Fruit fly (Drosophila melanogaster) whole organism, wandering third instar larva: ENCODE results near the gene CG1737.

Source experiments
- Abd-B ChIP-seq: fragments of >200 bp; optimal IDR thresholded peaks from 2 replicates; lab custom pipeline; 2017; ENCODE audit warnings: missing biosample characterization, missing genetic modification characterization
- CG9705 ChIP-seq: fragments of 200-800 bp; sonication (Bioruptor generic); optimal IDR thresholded peaks from 2 replicates; lab custom pipeline; 2018; ENCODE audit warnings: missing biosample characterization, mild to moderate bottlenecking, missing genetic modification characterization
- Dfd ChIP-seq: fragments of >200 bp; optimal IDR thresholded peaks from 2 replicates; lab custom pipeline; 2017; ENCODE audit warnings: missing biosample characterization, missing genetic modification characterization
- Dif ChIP-seq: fragments of 200-275, 200-300 bp; sonication (Bioruptor generic); optimal IDR thresholded peaks from 2 replicates; lab custom pipeline; 2018; ENCODE audit warnings: missing biosample characterization, missing genetic modification characterization; ENCODE audit not compliant: partially characterized antibody
- GATAd ChIP-seq: sonication (Bioruptor generic); optimal IDR thresholded peaks from 2 replicates; lab custom pipeline; 2016; ENCODE audit warnings: missing biosample characterization, missing genetic modification characterization
- HLH106 ChIP-seq: fragments of 200-800 bp; optimal IDR thresholded peaks from 3 replicates; lab custom pipeline; 2019; ENCODE audit warnings: missing biosample characterization, mild to moderate bottlenecking, missing genetic modification characterization, moderate library complexity
- Hnf4 ChIP-seq: fragments of 200-800 bp; sonication (Bioruptor generic); optimal IDR thresholded peaks from 2 replicates; lab custom pipeline; 2016; ENCODE audit warnings: missing biosample characterization, mild to moderate bottlenecking, missing genetic modification characterization
- Hr78 ChIP-seq: fragments of >200 bp; optimal IDR thresholded peaks from 2 replicates; lab custom pipeline; 2017; ENCODE audit warnings: missing biosample characterization, missing genetic modification characterization
- Hr83 ChIP-seq: fragments of 200-300 bp; sonication (Bioruptor generic); optimal IDR thresholded peaks from 2 replicates; lab custom pipeline; 2016; ENCODE audit warnings: missing biosample characterization, mild to moderate bottlenecking, missing genetic modification characterization, moderate library complexity; ENCODE audit not compliant: poor library complexity, severe bottlenecking
- Jra ChIP-seq: sonication (Bioruptor generic); optimal IDR thresholded peaks from 2 replicates; lab custom pipeline; 2016; ENCODE audit warnings: missing biosample characterization, missing genetic modification characterization
- Mio ChIP-seq: sonication (Bioruptor generic); optimal IDR thresholded peaks from 2 replicates; lab custom pipeline; 2016; ENCODE audit warnings: missing biosample characterization, missing genetic modification characterization
- Myc ChIP-seq: fragments of >200 bp; optimal IDR thresholded peaks from 2 replicates; lab custom pipeline; 2017
- OdsH ChIP-seq: fragments of 200-800 bp; sonication (Bioruptor generic); optimal IDR thresholded peaks from 2 replicates; lab custom pipeline; 2016; ENCODE audit warnings: missing biosample characterization, mild to moderate bottlenecking, missing genetic modification characterization
- Rel ChIP-seq, 2 experiments: fragments of 200-800 bp; sonication (Bioruptor generic) in 1 of 2; optimal IDR thresholded peaks; 2 replicates in 1 of 2; 3 replicates in 1 of 2; lab custom pipeline; 2016 to 2019; ENCODE audit warnings: mild to moderate bottlenecking in 2 of 2, missing biosample characterization in 2 of 2, missing genetic modification characterization in 2 of 2, moderate library complexity in 1 of 2
- Sp1 ChIP-seq: fragments of 200-800 bp; sonication (Bioruptor generic); optimal IDR thresholded peaks from 3 replicates; lab custom pipeline; 2019; ENCODE audit warnings: missing biosample characterization, mild to moderate bottlenecking, missing genetic modification characterization, moderate library complexity
- Vsx2 ChIP-seq: fragments of 200-300, 225-300 bp; sonication (Bioruptor generic); optimal IDR thresholded peaks from 2 replicates; lab custom pipeline; 2018; ENCODE audit warnings: missing biosample characterization, missing genetic modification characterization; ENCODE audit not compliant: partially characterized antibody
- dl ChIP-seq, 2 experiments: fragments of 175-275, 200-275 bp in 1 of 2; fragments of 200-275 bp in 1 of 2; sonication (Bioruptor generic); optimal IDR thresholded peaks; lab custom pipeline; 2018; ENCODE audit warnings: mild to moderate bottlenecking in 2 of 2, missing biosample characterization in 2 of 2, missing genetic modification characterization in 2 of 2, moderate library complexity in 2 of 2; ENCODE audit not compliant: partially characterized antibody in 2 of 2, insufficient read depth in 1 of 2
- dmrt93B ChIP-seq: fragments of 200-800 bp; sonication (Bioruptor generic); optimal IDR thresholded peaks from 2 replicates; lab custom pipeline; 2018; ENCODE audit warnings: missing biosample characterization, mild to moderate bottlenecking, missing genetic modification characterization
- dsf ChIP-seq: sonication (Bioruptor generic); optimal IDR thresholded peaks from 2 replicates; lab custom pipeline; 2016; ENCODE audit warnings: missing biosample characterization, missing genetic modification characterization, borderline replicate concordance
- ey ChIP-seq: fragments of 200-800 bp; sonication (Bioruptor generic); optimal IDR thresholded peaks from 2 replicates; lab custom pipeline; 2016; ENCODE audit warnings: missing biosample characterization, missing genetic modification characterization
- foxo ChIP-seq, 2 experiments: fragments of 200-800 bp; sonication (Bioruptor generic); optimal IDR thresholded peaks; 2 replicates in 1 of 2; 3 replicates in 1 of 2; lab custom pipeline; 2016 to 2017; ENCODE audit warnings: missing biosample characterization in 2 of 2, missing genetic modification characterization in 2 of 2
- fru ChIP-seq: fragments of 200-800 bp; sonication (Bioruptor generic); optimal IDR thresholded peaks from 3 replicates; lab custom pipeline; 2016; ENCODE audit warnings: missing biosample characterization, mild to moderate bottlenecking, missing genetic modification characterization
- h ChIP-seq: fragments of 200-800 bp; sonication (Bioruptor generic); optimal IDR thresholded peaks from 3 replicates; lab custom pipeline; 2016; ENCODE audit warnings: missing biosample characterization, mild to moderate bottlenecking, missing genetic modification characterization
- jim ChIP-seq: fragments of 175-275, 200-325 bp; sonication (Bioruptor generic); optimal IDR thresholded peaks from 2 replicates; lab custom pipeline; 2016; ENCODE audit warnings: missing biosample characterization, mild to moderate bottlenecking, missing genetic modification characterization
- pan ChIP-seq: fragments of >200 bp; optimal IDR thresholded peaks from 2 replicates; lab custom pipeline; 2017
- psq ChIP-seq: fragments of 200-800 bp; sonication (Bioruptor generic); optimal IDR thresholded peaks from 3 replicates; lab custom pipeline; 2017; ENCODE audit warnings: missing biosample characterization, mild to moderate bottlenecking, missing genetic modification characterization, moderate library complexity
- sage ChIP-seq: fragments of 200-800 bp; sonication (Bioruptor generic); optimal IDR thresholded peaks from 2 replicates; lab custom pipeline; 2016; ENCODE audit warnings: missing biosample characterization, mild to moderate bottlenecking, missing genetic modification characterization
- sv ChIP-seq: fragments of 200-800 bp; sonication (Bioruptor generic); optimal IDR thresholded peaks from 3 replicates; lab custom pipeline; 2016; ENCODE audit warnings: missing biosample characterization, missing genetic modification characterization
- tai ChIP-seq: sonication (Bioruptor generic); optimal IDR thresholded peaks from 2 replicates; lab custom pipeline; 2016; ENCODE audit warnings: missing biosample characterization, missing genetic modification characterization
- usp ChIP-seq: fragments of >200 bp; optimal IDR thresholded peaks from 2 replicates; lab custom pipeline; 2017; ENCODE audit warnings: missing biosample characterization, missing genetic modification characterization
- woc ChIP-seq: sonication (Bioruptor generic); optimal IDR thresholded peaks from 2 replicates; lab custom pipeline; 2016; ENCODE audit warnings: missing biosample characterization, mild to moderate bottlenecking, missing genetic modification characterization

Gene CG1737

dm6 chrX:11379139-11379538 is 28.7 kb downstream of the CG1737 start:
- TF ChIP-seq Sp1 (peak; percentile 17), foxo (GFP tag; optimal IDR thresholded peaks at IDR 0.05; lab: Kevin White, UChicago) (peak in 1 of 2 experiments; percentile 16), HLH106 (tag; lab: Kevin White, UChicago) (peak; percentile 26), Dif (GFP tag; lab: Kevin White, UChicago) (no peak), fru (GFP tag; lab: Kevin White, UChicago) (peak; percentile 3), h (GFP tag; lab: Kevin White, UChicago) (no peak)

- TF ChIP-seq Sp1 (no peak), Abd-B (no peak), psq (GFP tag; lab: Kevin White, UChicago) (no peak), GATAd (GFP tag; lab: Kevin White, UChicago) (no peak), fru (GFP tag; lab: Kevin White, UChicago) (no peak), Dif (GFP tag; lab: Kevin White, UChicago) (no peak), sv (GFP tag; lab: Kevin White, UChicago) (no peak), woc (no peak), tai (GFP tag; lab: Kevin White, UChicago) (no peak), dl (GFP tag; optimal IDR thresholded peaks at IDR 0.05; lab: Kevin White, UChicago; ENCODE audit: insufficient read depth in 1 of 2, partially characterized antibody in 2 of 2) (no peak), Hr78 (GFP tag; lab: Kevin White, UChicago) (no peak), usp (GFP tag; lab: Kevin White, UChicago) (no peak)
Observed at dm6 chrX:11379747-11380146, 29.3 kb downstream of the CG1737 start.

- TF ChIP-seq Vsx2 (GFP tag; lab: Kevin White, UChicago) (no peak), pan (lab: Kevin White, UChicago) (no peak), CG9705 (no peak), sage (GFP tag; lab: Kevin White, UChicago) (no peak), h (GFP tag; lab: Kevin White, UChicago) (no peak), OdsH (GFP tag; lab: Kevin White, UChicago) (no peak), jim (GFP tag; lab: Kevin White, UChicago) (no peak), dmrt93B (GFP tag; lab: Kevin White, UChicago) (no peak), sv (GFP tag; lab: Kevin White, UChicago) (no peak), Hr83 (GFP tag; lab: Kevin White, UChicago) (no peak), HLH106 (tag; lab: Kevin White, UChicago) (no peak), dsf (GFP tag; lab: Kevin White, UChicago) (no peak), Myc (lab: Kevin White, UChicago) (no peak), Dfd (GFP tag; lab: Kevin White, UChicago) (no peak), Mio (no peak), ey (no peak), usp (GFP tag; lab: Kevin White, UChicago) (no peak), Jra (GFP tag; lab: Kevin White, UChicago) (no peak)
- TF ChIP-seq, all 38 proteins: peak for 0
Observed at dm6 chrX:11382588-11382987, 32.2 kb downstream of the CG1737 start.

- TF ChIP-seq fru (GFP tag; lab: Kevin White, UChicago) (no peak), Abd-B (no peak), Vsx2 (GFP tag; lab: Kevin White, UChicago) (no peak), tai (GFP tag; lab: Kevin White, UChicago) (no peak), HLH106 (tag; lab: Kevin White, UChicago) (no peak), Mio (no peak), CG9705 (no peak), dmrt93B (GFP tag; lab: Kevin White, UChicago) (no peak), Rel (GFP tag; optimal IDR thresholded peaks at IDR 0.05; lab: Kevin White, UChicago) (no peak), Rel (tag; optimal IDR thresholded peaks at IDR 0.05; lab: Kevin White, UChicago) (no peak), Hr83 (GFP tag; lab: Kevin White, UChicago) (no peak), jim (GFP tag; lab: Kevin White, UChicago) (no peak), foxo (GFP tag; optimal IDR thresholded peaks at IDR 0.05; lab: Kevin White, UChicago) (no peak), Hnf4 (GFP tag; lab: Kevin White, UChicago) (no peak), Dif (GFP tag; lab: Kevin White, UChicago) (no peak)
Observed at dm6 chrX:11383530-11383929, 33.1 kb downstream of the CG1737 start.
